Worm (Caenorhabditis elegans): ENCODE data around the gene srh-127.

- TF ChIP-seq cog-1 (tag; optimal IDR thresholded peaks at IDR 0.05) (no peak), ztf-29 (GFP tag; IDR thresholded peaks at IDR 0.05) (no peak), med-1 (GFP tag; optimal IDR thresholded peaks at IDR 0.05; ENCODE audit: insufficient read depth) (no peak), ref-1 (GFP tag; conservative IDR thresholded peaks at IDR 0.05) (no peak), klf-2 (GFP tag; conservative IDR thresholded peaks at IDR 0.05) (no peak), flt-1 (GFP tag; IDR thresholded peaks at IDR 0.05) (no peak), ztf-23 (GFP tag; IDR thresholded peaks at IDR 0.05) (no peak), tab-1 (GFP tag; IDR thresholded peaks at IDR 0.05) (no peak), T22C8.4 (GFP tag; IDR thresholded peaks at IDR 0.05) (no peak)
These were observed 12.1 kb upstream of the srh-127 start, which contains the start of gene ifc-1 for ce11 chrV:2881016-2881415.
